Fruit fly (Drosophila melanogaster): ENCODE data around the gene parvin.

- TF ChIP-seq pdm3 (GFP tag; optimal IDR thresholded peaks at IDR 0.05) (no peak), Hr39 (GFP tag; optimal IDR thresholded peaks at IDR 0.05) (no peak), CG6792 (GFP tag; optimal IDR thresholded peaks at IDR 0.05) (no peak), dac (GFP tag; optimal IDR thresholded peaks at IDR 0.05) (no peak)
Measured at dm6 chrX:19711936-19712335, 33.9 kb upstream of the parvin start.

Measured in whole organism, prepupa.